Worm (Caenorhabditis elegans) whole organism, L1 larva: ENCODE data around the gene T10B5.7.

ENCODE experiments used
- C04F5.9 ChIP-seq: sonication (generic microtip); optimal IDR thresholded peaks from 2 replicates; lab custom pipeline; 2016; ENCODE audit warnings: missing genetic modification characterization, missing compliant biosample characterization
- C16A3.4 ChIP-seq: fragments of 150-350 bp; optimal IDR thresholded peaks from 2 replicates; lab custom pipeline; 2014; ENCODE audit warnings: missing biosample characterization, missing genetic modification characterization
- Y116A8C.19 ChIP-seq: sonication (generic microtip); optimal IDR thresholded peaks from 2 replicates; lab custom pipeline; 2016; ENCODE audit warnings: missing compliant biosample characterization, missing genetic modification characterization, borderline replicate concordance
- alr-1 ChIP-seq: fragments of 200-800 bp; sonication (Bioruptor generic); optimal IDR thresholded peaks from 2 replicates; lab custom pipeline; 2018; ENCODE audit warnings: borderline replicate concordance, mild to moderate bottlenecking, missing genetic modification characterization, missing compliant biosample characterization
- aly-2 ChIP-seq: fragments of 150-350 bp; optimal IDR thresholded peaks from 2 replicates; lab custom pipeline; 2014; ENCODE audit warnings: missing biosample characterization, missing genetic modification characterization
- ama-1 ChIP-seq: fragments of 150-350 bp; optimal IDR thresholded peaks from 2 replicates; lab custom pipeline; 2014
- ceh-63 ChIP-seq: fragments of 200-800 bp; sonication (Bioruptor generic); optimal IDR thresholded peaks from 2 replicates; lab custom pipeline; 2018; ENCODE audit warnings: mild to moderate bottlenecking, missing genetic modification characterization, missing compliant biosample characterization
- ceh-8 ChIP-seq: fragments of 200-800 bp; sonication (Bioruptor generic); optimal IDR thresholded peaks from 2 replicates; lab custom pipeline; 2018; ENCODE audit warnings: mild to moderate bottlenecking, missing genetic modification characterization, moderate library complexity, missing compliant biosample characterization
- ceh-90 ChIP-seq: sonication (generic microtip); optimal IDR thresholded peaks from 2 replicates; lab custom pipeline; 2016; ENCODE audit warnings: missing genetic modification characterization, missing compliant biosample characterization
- dpl-1 ChIP-seq, 3 experiments: fragments of 150-350 bp in 2 of 3; sonication (generic microtip) in 1 of 3; optimal IDR thresholded peaks; 2 replicates each; lab custom pipeline; 2014 to 2017; ENCODE audit warnings: missing biosample characterization in 3 of 3, missing genetic modification characterization in 3 of 3, missing genetic modification reagents in 3 of 3
- dsc-1 ChIP-seq: sonication (generic microtip); optimal IDR thresholded peaks from 2 replicates; lab custom pipeline; 2016; ENCODE audit warnings: mild to moderate bottlenecking, missing genetic modification characterization, missing compliant biosample characterization
- efl-1 ChIP-seq, 4 experiments: fragments of 150-350 bp; optimal IDR thresholded peaks in 3 of 4; peaks in 1 of 4; 1 replicate in 1 of 4; 2 replicates in 3 of 4; lab custom pipeline; 2014; ENCODE audit warnings: missing biosample characterization in 2 of 4, missing genetic modification characterization in 2 of 4, missing genetic modification reagents in 2 of 4
- egl-27 ChIP-seq, 2 experiments: fragments of 150-350 bp in 1 of 2; sonication (generic microtip); optimal IDR thresholded peaks; 3 replicates each; lab custom pipeline; 2017 to 2018; ENCODE audit warnings: missing biosample characterization in 2 of 2, missing genetic modification characterization in 2 of 2, missing genetic modification reagents in 2 of 2
- elt-2 ChIP-seq: sonication (generic microtip); optimal IDR thresholded peaks from 2 replicates; lab custom pipeline; 2016; ENCODE audit warnings: missing genetic modification characterization, mild to moderate bottlenecking, inconsistent platforms, missing compliant biosample characterization, missing genetic modification reagents
- fkh-10 ChIP-seq: sonication (generic microtip); optimal IDR thresholded peaks from 2 replicates; lab custom pipeline; 2017; ENCODE audit warnings: missing biosample characterization, missing genetic modification reagents, missing genetic modification characterization
- hpl-2 ChIP-seq: fragments of 150-350 bp; optimal IDR thresholded peaks from 2 replicates; lab custom pipeline; 2014; ENCODE audit warnings: missing biosample characterization, missing genetic modification reagents, missing genetic modification characterization
- irx-1 ChIP-seq: sonication (generic microtip); optimal IDR thresholded peaks from 2 replicates; lab custom pipeline; 2016; ENCODE audit warnings: missing genetic modification characterization, missing compliant biosample characterization
- isw-1 ChIP-seq: fragments of 200-800 bp; sonication (Bioruptor generic); IDR thresholded peaks from 2 replicates; pipeline ENCODE4 v1.3.6; 2022; ENCODE audit warnings: missing genetic modification characterization, missing compliant biosample characterization
- jun-1 ChIP-seq: fragments of 150-350 bp; optimal IDR thresholded peaks from 2 replicates; lab custom pipeline; 2014; ENCODE audit warnings: missing biosample characterization, missing genetic modification reagents, missing genetic modification characterization
- lin-14 ChIP-seq: fragments of 200-800 bp; sonication (Bioruptor generic); optimal IDR thresholded peaks from 2 replicates; lab custom pipeline; 2018; ENCODE audit warnings: mild to moderate bottlenecking, missing genetic modification characterization, moderate library complexity, missing compliant biosample characterization
- lin-35 ChIP-seq, 2 experiments: fragments of 150-350 bp; optimal IDR thresholded peaks; 2 replicates each; lab custom pipeline; 2014; ENCODE audit warnings: missing biosample characterization in 2 of 2, missing genetic modification characterization in 2 of 2, missing genetic modification reagents in 2 of 2
- lir-3 ChIP-seq: sonication (generic microtip); optimal IDR thresholded peaks from 2 replicates; lab custom pipeline; 2016; ENCODE audit warnings: mild to moderate bottlenecking, missing genetic modification characterization, moderate library complexity, missing compliant biosample characterization; ENCODE audit not compliant: poor library complexity
- lsy-2 ChIP-seq, 2 experiments: fragments of 150-350 bp; optimal IDR thresholded peaks; 2 replicates each; lab custom pipeline; 2014; ENCODE audit warnings: missing biosample characterization in 2 of 2, missing genetic modification characterization in 2 of 2
- mdl-1 ChIP-seq, 2 experiments: fragments of 150-350 bp; optimal IDR thresholded peaks; 2 replicates each; lab custom pipeline; 2014 to 2017; ENCODE audit warnings: missing biosample characterization in 2 of 2, missing genetic modification characterization in 2 of 2, inconsistent platforms in 1 of 2
- mep-1 ChIP-seq: fragments of 150-350 bp; optimal IDR thresholded peaks from 2 replicates; lab custom pipeline; 2014; ENCODE audit warnings: missing biosample characterization, missing genetic modification characterization
- nhr-11 ChIP-seq: fragments of 150-350 bp; optimal IDR thresholded peaks from 2 replicates; lab custom pipeline; 2014; ENCODE audit warnings: missing biosample characterization, missing genetic modification characterization
- nhr-12 ChIP-seq: sonication (generic microtip); optimal IDR thresholded peaks from 2 replicates; lab custom pipeline; 2017; ENCODE audit warnings: missing biosample characterization, missing genetic modification characterization
- nhr-237 ChIP-seq: fragments of 150-350 bp; optimal IDR thresholded peaks from 2 replicates; lab custom pipeline; 2014; ENCODE audit warnings: missing biosample characterization, missing genetic modification characterization
- nhr-28 ChIP-seq: fragments of 150-350 bp; optimal IDR thresholded peaks from 2 replicates; lab custom pipeline; 2014; ENCODE audit warnings: missing biosample characterization, missing genetic modification characterization
- nhr-47 ChIP-seq: sonication (generic microtip); optimal IDR thresholded peaks from 2 replicates; lab custom pipeline; 2016; ENCODE audit warnings: mild to moderate bottlenecking, missing genetic modification characterization, moderate library complexity, missing compliant biosample characterization
- nhr-71 ChIP-seq: sonication (generic microtip); optimal IDR thresholded peaks from 2 replicates; lab custom pipeline; 2016; ENCODE audit warnings: mild to moderate bottlenecking, missing genetic modification characterization, moderate library complexity, missing compliant biosample characterization
- nhr-76 ChIP-seq: sonication (generic microtip); optimal IDR thresholded peaks from 2 replicates; lab custom pipeline; 2017; ENCODE audit warnings: missing biosample characterization, missing genetic modification characterization
- nhr-77 ChIP-seq: fragments of 150-350 bp; optimal IDR thresholded peaks from 2 replicates; lab custom pipeline; 2014; ENCODE audit warnings: missing biosample characterization, missing genetic modification characterization
- nhr-84 ChIP-seq: sonication (generic microtip); optimal IDR thresholded peaks from 2 replicates; lab custom pipeline; 2017; ENCODE audit warnings: missing biosample characterization, missing genetic modification characterization
- nhr-85 ChIP-seq: sonication (generic microtip); peaks from one replicate; lab custom pipeline; 2016; ENCODE audit warnings: missing genetic modification characterization, inconsistent platforms, missing compliant biosample characterization
- nhr-90 ChIP-seq: sonication (generic microtip); optimal IDR thresholded peaks from 2 replicates; lab custom pipeline; 2016; ENCODE audit warnings: mild to moderate bottlenecking, missing genetic modification characterization, missing compliant biosample characterization; ENCODE audit not compliant: poor library complexity
- pag-3 ChIP-seq: sonication (generic microtip); optimal IDR thresholded peaks from 2 replicates; lab custom pipeline; 2017; ENCODE audit warnings: missing genetic modification characterization, mild to moderate bottlenecking, missing compliant biosample characterization, antibody characterized with exemption, borderline replicate concordance; ENCODE audit not compliant: insufficient read depth
- pax-3 ChIP-seq: fragments of 200-800 bp; sonication (Bioruptor generic); optimal IDR thresholded peaks from 2 replicates; lab custom pipeline; 2018; ENCODE audit warnings: mild to moderate bottlenecking, missing genetic modification characterization, moderate library complexity, missing compliant biosample characterization
- rnt-1 ChIP-seq: sonication (generic microtip); optimal IDR thresholded peaks from 2 replicates; lab custom pipeline; 2016; ENCODE audit warnings: mild to moderate bottlenecking, missing genetic modification characterization, moderate library complexity, missing compliant biosample characterization
- skn-1 ChIP-seq: fragments of 150-350 bp; optimal IDR thresholded peaks from 2 replicates; lab custom pipeline; 2014; ENCODE audit warnings: missing biosample characterization, missing genetic modification characterization
- sptf-1 ChIP-seq: fragments of 150-350 bp; optimal IDR thresholded peaks from 2 replicates; lab custom pipeline; 2014; ENCODE audit warnings: missing biosample characterization, missing genetic modification characterization
- sup-37 ChIP-seq: fragments of 200-800 bp; sonication (Bioruptor generic); optimal IDR thresholded peaks from 2 replicates; lab custom pipeline; 2018; ENCODE audit warnings: mild to moderate bottlenecking, missing genetic modification characterization, missing compliant biosample characterization
- tbx-2 ChIP-seq: sonication (generic microtip); optimal IDR thresholded peaks from 2 replicates; lab custom pipeline; 2016; ENCODE audit warnings: missing genetic modification characterization, missing compliant biosample characterization
- unc-130 ChIP-seq: fragments of 150-350 bp; optimal IDR thresholded peaks from 2 replicates; lab custom pipeline; 2017; ENCODE audit warnings: missing biosample characterization, missing genetic modification characterization, inconsistent platforms
- unc-30 ChIP-seq: sonication (generic microtip); optimal IDR thresholded peaks from 2 replicates; lab custom pipeline; 2017; ENCODE audit warnings: missing biosample characterization, missing genetic modification characterization
- unc-62 ChIP-seq: fragments of 150-350 bp; optimal IDR thresholded peaks from 2 replicates; lab custom pipeline; 2014; ENCODE audit warnings: missing biosample characterization, missing genetic modification reagents, missing genetic modification characterization
- unc-98 ChIP-seq: fragments of 200-800 bp; sonication (Bioruptor generic); IDR thresholded peaks from 2 replicates; pipeline ENCODE4 v1.3.6; 2022; ENCODE audit warnings: missing genetic modification characterization, missing compliant biosample characterization
- vab-15 ChIP-seq: sonication (generic microtip); optimal IDR thresholded peaks from 2 replicates; lab custom pipeline; 2017; ENCODE audit warnings: missing genotype, mild to moderate bottlenecking, missing genetic modification characterization, missing compliant biosample characterization
- xbp-1 ChIP-seq: sonication (generic microtip); optimal IDR thresholded peaks from 2 replicates; lab custom pipeline; 2016; ENCODE audit warnings: missing genetic modification characterization, missing compliant biosample characterization
- ztf-11 ChIP-seq, 2 experiments: sonication (generic microtip); optimal IDR thresholded peaks; 2 replicates each; lab custom pipeline; 2016 to 2017; ENCODE audit warnings: missing genetic modification characterization in 2 of 2, missing biosample characterization in 1 of 2, missing compliant biosample characterization in 1 of 2
- ztf-4 ChIP-seq: fragments of 150-350 bp; optimal IDR thresholded peaks from 2 replicates; lab custom pipeline; 2014; ENCODE audit warnings: missing biosample characterization, missing genetic modification characterization

T10B5.7 gene

ce11 chrV:1875497-1875988 is 29.5 kb downstream of the T10B5.7 start:
- TF ChIP-seq egl-27 (tag; optimal IDR thresholded peaks at IDR 0.05; lab: Kevin White, UChicago): no peak
- no peak for TF ChIP-seq ceh-8 (GFP tag; lab: Kevin White, UChicago)
- TF ChIP-seq aly-2 (tag; lab: Kevin White, UChicago): peak; percentile 84
- peak; percentile 37 for TF ChIP-seq nhr-71
- peak; percentile 71 for TF ChIP-seq nhr-85 (tag; lab: Kevin White, UChicago)
- peak; percentile 16 for TF ChIP-seq elt-2 (tag; lab: Kevin White, UChicago)
- peak; percentile 65 for TF ChIP-seq ztf-4 (tag; lab: Kevin White, UChicago)
- no peak for TF ChIP-seq alr-1 (tag; lab: Kevin White, UChicago)
- no peak for TF ChIP-seq hpl-2
- TF ChIP-seq nhr-90 (tag; lab: Kevin White, UChicago): peak; percentile 17
- no peak for TF ChIP-seq skn-1 (tag; lab: Kevin White, UChicago)
- TF ChIP-seq irx-1 (tag; lab: Kevin White, UChicago): peak; percentile 27
- no peak for TF ChIP-seq xbp-1 (tag; lab: Kevin White, UChicago)
- no peak for TF ChIP-seq Y116A8C.19 (tag; lab: Kevin White, UChicago)
- peak; percentile 48 for TF ChIP-seq nhr-47 (tag; lab: Kevin White, UChicago)
- peak; percentile 27 to 35 for TF ChIP-seq efl-1 (optimal IDR thresholded peaks at IDR 0.05; lab: Kevin White, UChicago)
- TF ChIP-seq efl-1 (GFP tag; optimal IDR thresholded peaks at IDR 0.05 in 1 of 2; lab: Kevin White, UChicago): peak in 1 of 2 experiments; percentile 22
- TF ChIP-seq lin-14 (GFP tag; lab: Kevin White, UChicago): no peak
- no peak for TF ChIP-seq lsy-2 (tag; optimal IDR thresholded peaks at IDR 0.05; lab: Kevin White, UChicago)
- no peak for TF ChIP-seq nhr-76 (tag; lab: Kevin White, UChicago)
- no peak for TF ChIP-seq mep-1 (tag; lab: Kevin White, UChicago)
- TF ChIP-seq fkh-10: no peak
- no peak for TF ChIP-seq ceh-63 (GFP tag; lab: Kevin White, UChicago)
- TF ChIP-seq pax-3: peak; percentile 59
- TF ChIP-seq lir-3 (tag; lab: Kevin White, UChicago): no peak
- no peak for TF ChIP-seq mdl-1 (tag; optimal IDR thresholded peaks at IDR 0.05; lab: Kevin White, UChicago)
- TF ChIP-seq vab-15 (tag; lab: Kevin White, UChicago): no peak
- TF ChIP-seq dpl-1 (GFP tag; optimal IDR thresholded peaks at IDR 0.05; lab: Kevin White, UChicago): no peak
- TF ChIP-seq isw-1: no peak; the same call in 1 of the 2 replicates
- TF ChIP-seq ama-1 (lab: Kevin White, UChicago): peak; percentile 46
- TF ChIP-seq nhr-11 (tag; lab: Kevin White, UChicago): no peak
- TF ChIP-seq nhr-12 (tag; lab: Kevin White, UChicago): no peak
- no peak for TF ChIP-seq nhr-28
- no peak for TF ChIP-seq C16A3.4 (tag; lab: Kevin White, UChicago)
- TF ChIP-seq sup-37 (GFP tag; lab: Kevin White, UChicago): no peak
- TF ChIP-seq ztf-11 (tag; optimal IDR thresholded peaks at IDR 0.05; lab: Kevin White, UChicago): peak in 1 of 2 experiments; percentile 11
- TF ChIP-seq pag-3 (tag; lab: Kevin White, UChicago): no peak
- TF ChIP-seq unc-30 (tag; lab: Kevin White, UChicago): no peak
- no peak for TF ChIP-seq nhr-77 (tag; lab: Kevin White, UChicago)
- TF ChIP-seq nhr-84: no peak
- TF ChIP-seq rnt-1 (tag; lab: Kevin White, UChicago): peak; percentile 32
- peak; percentile 34 for TF ChIP-seq dsc-1
- peak in 1 of 2 experiments; percentile 28 for TF ChIP-seq lin-35 (GFP tag; optimal IDR thresholded peaks at IDR 0.05; lab: Kevin White, UChicago)
- TF ChIP-seq sptf-1: no peak
- no peak for TF ChIP-seq unc-98 (GFP tag; lab: Robert Waterston, UW)
- TF ChIP-seq ceh-90: no peak
- TF ChIP-seq unc-130: no peak
- no peak for TF ChIP-seq jun-1 (tag; lab: Kevin White, UChicago)
- TF ChIP-seq tbx-2 (tag; lab: Kevin White, UChicago): no peak
- no peak for TF ChIP-seq unc-62
- TF ChIP-seq C04F5.9: no peak
- TF ChIP-seq nhr-237 (tag; lab: Kevin White, UChicago): no peak
